Fruit fly (Drosophila melanogaster): ENCODE results near the gene Mur29B.

DNA sequence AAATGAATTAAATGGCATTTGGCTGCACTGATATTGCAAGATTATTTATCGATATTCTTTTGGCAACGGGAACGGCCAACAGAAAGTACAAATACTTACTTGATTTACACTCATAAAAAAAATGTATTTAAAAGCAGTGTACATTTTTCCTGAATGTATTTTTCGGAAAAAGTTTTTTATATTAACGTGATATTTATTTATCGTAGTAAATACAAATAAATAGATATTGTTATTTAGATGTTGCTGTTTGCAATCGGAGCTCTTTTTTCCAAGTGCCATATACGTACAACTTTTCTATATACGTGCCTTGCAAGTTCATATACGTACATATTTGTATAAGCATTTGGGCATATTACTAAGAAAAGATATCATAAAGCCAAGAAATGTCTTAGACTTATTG, 654 bp upstream of the Mur29B start:
- TF ChIP-seq Crg-1 (GFP tag; optimal IDR thresholded peaks at IDR 0.05), result no peak
- TF ChIP-seq bab1 (GFP tag; optimal IDR thresholded peaks at IDR 0.05), result no peak
- no peak for TF ChIP-seq tj (GFP tag; optimal IDR thresholded peaks at IDR 0.05)
- TF ChIP-seq cnc (optimal IDR thresholded peaks at IDR 0.05), result no peak
- TF ChIP-seq kay (GFP tag; ENCODE audit: borderline replicate concordance), result no peak
- no peak for TF ChIP-seq pad (GFP tag; optimal IDR thresholded peaks at IDR 0.05)
- no peak for TF ChIP-seq ovo (GFP tag; optimal IDR thresholded peaks at IDR 0.05)
- TF ChIP-seq CG33017 (tag; optimal IDR thresholded peaks at IDR 0.05), result no peak
- no peak for TF ChIP-seq CG5204 (GFP tag; optimal IDR thresholded peaks at IDR 0.05)
- TF ChIP-seq CG14711 (tag; optimal IDR thresholded peaks at IDR 0.05), result no peak
- no peak for TF ChIP-seq CG7045 (GFP tag; optimal IDR thresholded peaks at IDR 0.05)
- no peak for TF ChIP-seq cic (GFP tag; optimal IDR thresholded peaks at IDR 0.05)
- TF ChIP-seq Hr96 (GFP tag; optimal IDR thresholded peaks at IDR 0.05), result no peak
- TF ChIP-seq CG1620 (GFP tag; optimal IDR thresholded peaks at IDR 0.05), result no peak

Measured in whole organism, adult.